Worm (Caenorhabditis elegans) whole organism, L3 larva: ENCODE measurements around the gene casy-1.

Source experiments
- R02D3.7 ChIP-seq: fragments of 150-350 bp; optimal IDR thresholded peaks from 2 replicates; lab custom pipeline; 2014; ENCODE audit warnings: missing biosample characterization, missing genetic modification characterization
- ZK546.5 ChIP-seq: sonication (generic microtip); optimal IDR thresholded peaks from 2 replicates; lab custom pipeline; 2017; ENCODE audit warnings: missing biosample characterization, missing genetic modification characterization
- ceh-16 ChIP-seq: sonication (generic microtip); optimal IDR thresholded peaks from 2 replicates; lab custom pipeline; 2017; ENCODE audit warnings: missing biosample characterization, missing genetic modification characterization
- ceh-28 ChIP-seq: fragments of 150-350 bp; optimal IDR thresholded peaks from 2 replicates; lab custom pipeline; 2014; ENCODE audit warnings: missing biosample characterization, missing genetic modification reagents, missing genetic modification characterization
- egl-27 ChIP-seq: sonication (generic microtip); optimal IDR thresholded peaks from 4 replicates; lab custom pipeline; 2017; ENCODE audit warnings: missing biosample characterization, missing genetic modification reagents, missing genetic modification characterization
- egl-5 ChIP-seq: fragments of 150-350 bp; optimal IDR thresholded peaks from 2 replicates; lab custom pipeline; 2017; ENCODE audit warnings: missing biosample characterization, missing genetic modification reagents, missing genetic modification characterization, inconsistent platforms
- eor-1 ChIP-seq, 2 experiments: fragments of 150-350 bp; optimal IDR thresholded peaks; 2 replicates each; lab custom pipeline; 2014 to 2018; ENCODE audit warnings: missing biosample characterization in 2 of 2, missing genetic modification characterization in 2 of 2
- fkh-10 ChIP-seq: sonication (generic microtip); optimal IDR thresholded peaks from 2 replicates; lab custom pipeline; 2017; ENCODE audit warnings: missing biosample characterization, missing genetic modification reagents, missing genetic modification characterization
- fkh-2 ChIP-seq: fragments of 150-350 bp; optimal IDR thresholded peaks from 2 replicates; lab custom pipeline; 2014; ENCODE audit warnings: missing biosample characterization, missing genetic modification reagents, missing genetic modification characterization
- fos-1 ChIP-seq: fragments of 150-350 bp; optimal IDR thresholded peaks from 2 replicates; lab custom pipeline; 2014; ENCODE audit warnings: missing biosample characterization, missing genetic modification characterization
- hmg-11 ChIP-seq: sonication (generic microtip); optimal IDR thresholded peaks from 2 replicates; lab custom pipeline; 2016; ENCODE audit warnings: missing genetic modification characterization, missing compliant biosample characterization
- lin-15B ChIP-seq: fragments of 150-350 bp; optimal IDR thresholded peaks from 2 replicates; lab custom pipeline; 2014; ENCODE audit warnings: missing biosample characterization, missing genetic modification characterization
- lin-39 ChIP-seq: fragments of 150-350 bp; optimal IDR thresholded peaks from 2 replicates; lab custom pipeline; 2018; ENCODE audit warnings: missing biosample characterization, missing genetic modification reagents, missing genetic modification characterization
- mdl-1 ChIP-seq: fragments of 150-350 bp; optimal IDR thresholded peaks from 2 replicates; lab custom pipeline; 2014; ENCODE audit warnings: missing biosample characterization, missing genetic modification characterization
- nfya-1 ChIP-seq: sonication (generic microtip); optimal IDR thresholded peaks from 2 replicates; lab custom pipeline; 2017; ENCODE audit warnings: missing genetic modification characterization, mild to moderate bottlenecking, missing compliant biosample characterization, antibody characterized with exemption, moderate library complexity; ENCODE audit not compliant: insufficient read depth
- nhr-11 ChIP-seq: fragments of 150-350 bp; optimal IDR thresholded peaks from 2 replicates; lab custom pipeline; 2014; ENCODE audit warnings: missing biosample characterization, missing genetic modification characterization
- nhr-237 ChIP-seq: fragments of 150-350 bp; optimal IDR thresholded peaks from 2 replicates; lab custom pipeline; 2014; ENCODE audit warnings: missing biosample characterization, missing genetic modification characterization
- nhr-25 ChIP-seq: sonication (generic microtip); optimal IDR thresholded peaks from 2 replicates; lab custom pipeline; 2017; ENCODE audit warnings: missing biosample characterization, missing genetic modification characterization
- nhr-28 ChIP-seq: fragments of 150-350 bp; optimal IDR thresholded peaks from 2 replicates; lab custom pipeline; 2014; ENCODE audit warnings: missing biosample characterization, missing genetic modification characterization
- nhr-43 ChIP-seq: sonication (generic microtip); optimal IDR thresholded peaks from 2 replicates; lab custom pipeline; 2016; ENCODE audit warnings: mild to moderate bottlenecking, missing genetic modification characterization, missing compliant biosample characterization; ENCODE audit not compliant: poor library complexity, severe bottlenecking
- nhr-67 ChIP-seq: fragments of 150-350 bp; optimal IDR thresholded peaks from 2 replicates; lab custom pipeline; 2014; ENCODE audit warnings: missing biosample characterization, missing genetic modification characterization
- nhr-76 ChIP-seq: fragments of 150-350 bp; sonication (generic microtip); optimal IDR thresholded peaks from 5 replicates; lab custom pipeline; 2014; ENCODE audit warnings: missing biosample characterization, missing genetic modification characterization
- nhr-77 ChIP-seq: fragments of 150-350 bp; optimal IDR thresholded peaks from 2 replicates; lab custom pipeline; 2014; ENCODE audit warnings: missing biosample characterization, missing genetic modification characterization
- pha-4 ChIP-seq: fragments of 150-350 bp; optimal IDR thresholded peaks from 2 replicates; lab custom pipeline; 2014; ENCODE audit warnings: missing biosample characterization, missing genetic modification reagents, missing genetic modification characterization
- sea-2 ChIP-seq: fragments of 150-350 bp; sonication (generic microtip); optimal IDR thresholded peaks from 4 replicates; lab custom pipeline; 2014; ENCODE audit warnings: missing biosample characterization, missing genetic modification reagents, missing genetic modification characterization
- snpc-4 ChIP-seq: fragments of 150-350 bp; optimal IDR thresholded peaks from 2 replicates; lab custom pipeline; 2014; ENCODE audit warnings: missing biosample characterization, missing genetic modification characterization
- tbx-2 ChIP-seq: sonication (generic microtip); optimal IDR thresholded peaks from 2 replicates; lab custom pipeline; 2016; ENCODE audit warnings: mild to moderate bottlenecking, missing genetic modification characterization, missing compliant biosample characterization
- zag-1 ChIP-seq: fragments of 150-350 bp; optimal IDR thresholded peaks from 2 replicates; lab custom pipeline; 2014; ENCODE audit warnings: missing biosample characterization, missing genetic modification characterization
- ztf-11 ChIP-seq: fragments of 150-350 bp; optimal IDR thresholded peaks from 2 replicates; lab custom pipeline; 2014; ENCODE audit warnings: missing biosample characterization, missing genetic modification characterization

casy-1 gene

DNA sequence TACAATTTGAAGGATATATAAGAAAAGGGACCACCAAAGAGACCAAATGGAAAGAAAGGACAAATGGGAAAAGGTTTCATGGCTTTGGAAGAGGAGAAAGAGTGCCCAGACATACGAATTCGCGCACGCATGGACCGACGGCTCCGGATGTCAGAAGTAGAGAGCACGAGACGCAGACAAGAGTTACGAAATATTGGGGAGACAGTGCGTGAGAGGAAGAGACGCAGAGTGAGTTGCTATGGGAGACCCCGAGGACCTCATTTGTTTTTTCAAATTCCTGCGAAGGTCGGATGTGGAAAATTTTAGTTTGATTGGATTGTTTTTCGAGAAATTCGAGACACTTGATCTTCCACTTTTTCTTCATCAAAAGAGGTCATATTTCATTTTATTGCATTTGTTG, 10.2 kb upstream of the casy-1 start:
- TF ChIP-seq nhr-28 (no peak), ceh-28 (tag; lab: Kevin White, UChicago) (no peak), nhr-237 (tag; lab: Kevin White, UChicago) (no peak), nhr-76 (tag; lab: Kevin White, UChicago) (no peak), egl-5 (peak; percentile 28), nfya-1 (tag; lab: Kevin White, UChicago) (peak; percentile 60), fkh-10 (GFP tag; lab: Kevin White, UChicago) (peak; percentile 7), lin-39 (tag; lab: Kevin White, UChicago) (peak; percentile 57), snpc-4 (tag; lab: Kevin White, UChicago) (peak; percentile 78), nhr-11 (tag; lab: Kevin White, UChicago) (no peak)

DNA sequence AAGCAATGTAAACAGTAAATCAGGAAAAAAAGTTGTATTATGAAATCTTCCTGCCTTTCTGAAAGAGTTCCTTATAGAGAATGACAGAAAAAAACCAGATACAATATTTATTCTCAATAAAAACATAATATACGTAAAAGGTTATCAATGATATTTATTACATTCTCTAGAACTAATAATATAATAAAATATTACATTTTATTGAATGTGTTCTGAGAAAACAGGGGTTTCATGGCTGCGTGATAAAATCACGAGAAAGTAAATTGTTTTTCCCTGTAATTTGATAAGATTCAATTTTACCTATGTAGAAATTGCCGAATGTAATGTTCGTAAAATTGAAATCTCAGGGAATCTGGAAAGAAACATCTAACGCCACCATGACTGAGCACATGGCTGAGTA, 8.5 kb upstream of the casy-1 start:
- TF ChIP-seq nhr-28, result no peak
- no peak for TF ChIP-seq pha-4 (tag; lab: Kevin White, UChicago)
- no peak for TF ChIP-seq fkh-10 (GFP tag; lab: Kevin White, UChicago)
- TF ChIP-seq nhr-25 (tag; lab: Kevin White, UChicago), result no peak
- TF ChIP-seq egl-27 (tag; lab: Kevin White, UChicago), result no peak
- TF ChIP-seq ZK546.5 (tag; lab: Kevin White, UChicago), result no peak
- TF ChIP-seq mdl-1, result no peak

DNA sequence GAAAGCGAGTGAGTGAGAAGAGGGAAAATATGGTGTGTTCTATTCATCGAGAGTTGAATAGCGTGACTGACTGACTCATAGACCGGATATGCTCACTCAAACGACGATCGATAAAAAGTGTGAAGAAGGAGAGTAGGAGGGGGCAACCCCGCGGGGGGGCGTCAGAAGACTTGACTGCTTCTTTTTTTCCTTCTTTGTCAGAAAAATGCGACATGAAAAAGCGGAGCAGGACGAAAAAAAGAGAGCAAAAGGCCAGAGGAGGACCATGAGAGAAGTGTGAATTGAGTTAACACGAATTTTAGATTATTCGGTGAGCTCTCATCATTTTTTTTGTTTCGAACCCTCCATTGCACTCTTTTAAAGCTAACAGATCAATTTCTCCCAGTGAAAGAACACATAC, 5.9 kb upstream of the casy-1 start:
- TF ChIP-seq fkh-10 (GFP tag; lab: Kevin White, UChicago), result peak; percentile 20
- no peak for TF ChIP-seq fos-1
- no peak for TF ChIP-seq ceh-16 (tag; lab: Kevin White, UChicago)
- no peak for TF ChIP-seq lin-39 (tag; lab: Kevin White, UChicago)
- TF ChIP-seq ztf-11, result no peak
- no peak for TF ChIP-seq tbx-2
- peak; percentile 20 for TF ChIP-seq hmg-11
- TF ChIP-seq egl-5, result no peak
- TF ChIP-seq nhr-67 (tag; lab: Kevin White, UChicago), result no peak
- TF ChIP-seq nfya-1 (tag; lab: Kevin White, UChicago), result peak; percentile 45

DNA sequence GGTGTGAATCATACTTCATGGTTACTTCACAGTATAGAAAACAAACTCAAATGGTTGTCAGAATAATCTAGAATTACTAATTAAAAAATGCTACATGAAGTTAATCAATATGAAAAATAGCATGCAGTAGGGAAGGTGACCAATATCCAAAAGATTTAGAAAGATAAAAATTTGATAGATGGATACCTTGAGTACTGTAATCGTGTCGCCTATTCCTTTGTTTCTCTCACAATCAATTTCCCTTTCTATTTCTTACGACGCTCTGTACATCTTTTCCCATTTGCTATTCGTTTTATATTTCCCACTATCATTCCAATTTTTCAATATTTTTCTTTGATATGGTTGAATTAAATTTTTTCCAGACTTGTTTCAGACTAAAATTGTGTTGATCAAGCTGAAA, 4.8 kb upstream of the casy-1 start, which contains the start of gene B0034.7:
TSS of gene B0034.7 (plus strand) at position 301 of the 400 bp plus-strand sequence.
- TF ChIP-seq fos-1, result no peak
- no peak for TF ChIP-seq fkh-2 (tag; lab: Kevin White, UChicago)
- no peak for TF ChIP-seq nhr-67 (tag; lab: Kevin White, UChicago)
- TF ChIP-seq eor-1 (tag; optimal IDR thresholded peaks at IDR 0.05; lab: Kevin White, UChicago), result no peak

DNA sequence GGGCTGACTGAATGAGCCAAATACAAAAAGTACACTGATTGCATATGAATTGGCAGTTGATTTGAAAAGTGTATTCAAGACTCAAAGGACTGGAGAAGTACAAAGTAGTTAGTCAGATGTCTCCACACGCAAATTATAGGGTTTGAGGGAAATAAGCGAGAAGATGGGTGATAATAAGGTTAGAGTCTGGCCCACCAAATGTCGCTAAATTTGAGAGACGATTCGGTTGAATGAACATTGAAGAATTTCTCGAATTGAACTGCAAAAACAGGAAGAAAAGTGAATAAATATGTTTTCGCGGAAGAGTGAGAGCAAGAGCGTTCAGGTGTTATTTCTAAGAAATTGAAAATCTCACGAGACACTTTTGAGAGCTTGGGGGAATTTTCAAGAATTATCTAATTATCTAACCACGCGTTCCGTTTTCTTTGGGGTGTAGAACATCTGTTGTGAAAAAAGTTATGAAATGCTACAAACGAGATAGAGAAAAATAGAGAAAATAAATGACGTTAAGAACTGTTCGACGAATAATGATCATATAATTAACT, 3.2 kb upstream of the casy-1 start:
- TF ChIP-seq nhr-11 (tag; lab: Kevin White, UChicago), result no peak
- TF ChIP-seq lin-39 (tag; lab: Kevin White, UChicago), result no peak
- TF ChIP-seq pha-4 (tag; lab: Kevin White, UChicago), result no peak
- no peak for TF ChIP-seq tbx-2
- no peak for TF ChIP-seq fkh-10 (GFP tag; lab: Kevin White, UChicago)
- no peak for TF ChIP-seq ZK546.5 (tag; lab: Kevin White, UChicago)
- TF ChIP-seq nhr-237 (tag; lab: Kevin White, UChicago), result no peak
- no peak for TF ChIP-seq R02D3.7 (tag; lab: Kevin White, UChicago)
- no peak for TF ChIP-seq egl-27 (tag; lab: Kevin White, UChicago)
- TF ChIP-seq hmg-11, result no peak
- no peak for TF ChIP-seq nhr-43
- TF ChIP-seq lin-15B (tag; lab: Kevin White, UChicago), result no peak
- TF ChIP-seq fkh-2 (tag; lab: Kevin White, UChicago), result no peak
- TF ChIP-seq nhr-77, result no peak
- no peak for TF ChIP-seq nfya-1 (tag; lab: Kevin White, UChicago)
- TF ChIP-seq zag-1, result no peak
- TF ChIP-seq, all 47 proteins: peak for 0

DNA sequence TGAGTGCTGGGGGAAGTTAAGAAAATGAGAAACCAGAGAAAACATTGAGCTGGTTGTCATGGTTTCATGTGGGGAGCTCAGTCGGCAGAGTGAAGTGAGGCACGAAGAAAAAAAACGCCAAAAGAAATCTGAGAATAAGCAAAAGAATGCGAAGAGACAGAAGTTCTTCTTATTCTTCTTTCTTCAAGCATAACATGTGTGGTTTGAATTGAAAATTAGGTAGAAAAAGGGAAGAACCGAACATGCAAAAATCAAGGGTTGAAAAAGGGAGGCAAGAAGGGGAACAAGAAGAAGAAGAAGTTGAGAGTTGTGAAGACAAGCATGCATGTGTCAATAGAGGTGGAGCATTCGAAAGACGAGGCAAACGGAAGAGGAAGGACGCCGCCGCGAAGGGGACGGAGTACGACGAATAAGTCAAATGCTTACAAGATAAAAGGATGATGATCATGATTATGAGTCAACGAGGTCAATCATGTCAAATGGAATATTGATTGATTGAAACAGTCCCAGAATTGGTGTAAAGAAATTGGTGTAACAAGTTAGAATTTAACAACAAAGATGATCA, 1.4 kb upstream of the casy-1 start:
- TF ChIP-seq fkh-10 (GFP tag; lab: Kevin White, UChicago) (peak; percentile 54), sea-2 (GFP tag; lab: Kevin White, UChicago) (no peak), hmg-11 (peak; percentile 21)
